Worm (Caenorhabditis elegans) whole organism, early embryonic: Measurements from ENCODE around the gene Y54E2A.10.

Experiments
- aly-1 ChIP-seq: sonication (generic microtip); optimal IDR thresholded peaks from 2 replicates; lab custom pipeline; 2016; ENCODE audit warnings: missing genetic modification characterization, missing compliant biosample characterization
- ama-1 ChIP-seq: fragments of 150-350 bp; optimal IDR thresholded peaks from 2 replicates; lab custom pipeline; 2014
- ceh-36 ChIP-seq: sonication (generic microtip); optimal IDR thresholded peaks from 2 replicates; lab custom pipeline; 2016; ENCODE audit warnings: missing genetic modification characterization, inconsistent platforms, missing compliant biosample characterization
- hnd-1 ChIP-seq: sonication (generic microtip); optimal IDR thresholded peaks from 2 replicates; lab custom pipeline; 2016; ENCODE audit warnings: missing genetic modification characterization, missing compliant biosample characterization

DNA sequence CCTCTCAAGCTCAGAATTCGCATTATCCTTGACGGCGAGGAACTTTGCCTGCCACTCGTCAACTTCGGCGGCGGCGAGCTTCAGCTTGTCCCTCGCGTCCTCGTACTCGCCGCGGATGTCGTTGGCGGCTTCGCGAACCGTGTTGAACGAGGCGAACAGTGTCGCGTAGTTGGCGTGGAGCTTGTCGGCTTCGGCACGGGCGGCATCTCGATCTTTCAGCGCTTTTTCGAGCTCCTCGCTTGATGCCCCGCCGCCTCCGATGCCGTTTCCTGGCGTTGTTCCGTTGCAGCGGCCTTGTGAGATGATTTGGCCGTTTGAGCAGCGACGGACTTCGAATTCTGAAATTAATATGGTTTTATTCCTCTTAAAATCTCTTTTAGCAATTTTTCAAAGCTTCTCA is 37.6 kb upstream of the Y54E2A.10 start:
- no peak for TF ChIP-seq ceh-36 (tag; lab: Kevin White, UChicago)
- no peak for TF ChIP-seq hnd-1 (tag; lab: Kevin White, UChicago)
- no peak for TF ChIP-seq ama-1 (lab: Kevin White, UChicago)
- no peak for TF ChIP-seq aly-1 (tag; lab: Kevin White, UChicago)
